Worm (Caenorhabditis elegans): ENCODE measurements around the gene pqn-48.

DNA sequence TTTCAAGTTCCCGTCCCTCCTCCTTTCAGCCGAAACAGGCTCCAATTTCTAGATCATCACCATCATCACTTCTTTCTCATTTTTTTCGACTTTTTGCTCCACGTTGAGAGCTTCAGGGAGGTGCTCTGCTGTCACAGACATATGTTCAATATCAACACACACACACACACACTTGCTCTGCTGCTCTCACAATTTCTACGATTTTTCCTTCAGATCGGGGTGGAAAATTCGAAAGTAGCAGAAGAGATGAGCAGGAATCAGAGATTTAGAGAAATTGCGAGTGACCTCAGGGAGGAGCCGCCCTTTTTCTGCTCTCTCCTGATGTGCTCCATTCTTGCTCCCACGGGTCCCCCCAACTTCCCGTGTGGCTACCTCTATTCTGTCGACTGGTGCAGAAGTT, at the start of gene pqn-48:
- TF ChIP-seq mls-2 (tag; optimal IDR thresholded peaks at IDR 0.05) (no peak), lin-13 (tag; optimal IDR thresholded peaks at IDR 0.05) (no peak), nhr-237 (tag; optimal IDR thresholded peaks at IDR 0.05) (no peak), unc-62 (GFP tag; optimal IDR thresholded peaks at IDR 0.05) (no peak), flh-1 (GFP tag; optimal IDR thresholded peaks at IDR 0.05) (no peak), pha-4 (tag; optimal IDR thresholded peaks at IDR 0.05) (no peak), blmp-1 (tag; optimal IDR thresholded peaks at IDR 0.05) (no peak), unc-39 (tag; optimal IDR thresholded peaks at IDR 0.05) (no peak)
